Worm (Caenorhabditis elegans) whole organism, L2 larva: ENCODE results near the gene psd-1.

Source experiments
- alr-1 ChIP-seq: fragments of 150-350 bp; optimal IDR thresholded peaks from 2 replicates; lab custom pipeline; 2014; ENCODE audit warnings: missing biosample characterization, missing genetic modification characterization
- egl-27 ChIP-seq: sonication (generic microtip); optimal IDR thresholded peaks from 3 replicates; lab custom pipeline; 2017; ENCODE audit warnings: missing biosample characterization, missing genetic modification reagents, missing genetic modification characterization
- lsy-2 ChIP-seq, 2 experiments: fragments of 150-350 bp in 1 of 2; sonication (generic microtip) in 1 of 2; optimal IDR thresholded peaks; 2 replicates each; lab custom pipeline; 2014 to 2017; ENCODE audit warnings: missing biosample characterization in 2 of 2, missing genetic modification characterization in 2 of 2
- snpc-4 ChIP-seq: fragments of 150-350 bp; optimal IDR thresholded peaks from 2 replicates; lab custom pipeline; 2014; ENCODE audit warnings: missing biosample characterization, missing genetic modification characterization
- zag-1 ChIP-seq: fragments of 150-350 bp; optimal IDR thresholded peaks from 2 replicates; lab custom pipeline; 2014; ENCODE audit warnings: missing biosample characterization, missing genetic modification characterization
- ztf-4 ChIP-seq: fragments of 150-350 bp; optimal IDR thresholded peaks from 2 replicates; lab custom pipeline; 2014; ENCODE audit warnings: missing biosample characterization, missing genetic modification characterization

DNA sequence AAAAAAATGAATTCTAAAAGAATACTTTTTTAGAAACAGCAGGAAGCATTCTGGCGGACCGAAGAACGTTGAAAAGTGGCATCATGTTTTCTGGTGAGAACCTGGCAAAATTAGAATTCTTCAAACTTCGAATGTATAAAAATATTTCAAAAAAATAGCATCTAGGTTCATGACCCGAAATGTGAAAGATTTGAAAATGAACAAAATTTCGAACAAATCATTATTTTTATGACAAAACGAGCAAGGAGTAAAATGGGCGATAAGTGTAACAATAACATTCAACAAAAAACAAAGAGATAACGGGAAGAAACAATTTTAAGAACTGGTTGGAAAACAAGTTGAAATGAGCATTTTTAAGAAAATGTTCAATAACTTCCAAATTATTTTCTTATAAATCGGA is at the start of gene psd-1:
- no peak for TF ChIP-seq ztf-4 (tag; lab: Kevin White, UChicago)
- TF ChIP-seq zag-1 (tag; lab: Kevin White, UChicago) = no peak
- TF ChIP-seq alr-1 (tag; lab: Kevin White, UChicago) = no peak
- TF ChIP-seq snpc-4 (tag; lab: Kevin White, UChicago) = no peak
- no peak for TF ChIP-seq egl-27 (tag; lab: Kevin White, UChicago)
- no peak for TF ChIP-seq lsy-2 (tag; optimal IDR thresholded peaks at IDR 0.05; lab: Kevin White, UChicago)
